Worm (Caenorhabditis elegans) whole organism, L1 larva: Measurements from ENCODE around the gene T23D5.3.
"Not testable (repeated sequence)": the region's sequence is repeated elsewhere in the genome, so short reads cannot be mapped to it uniquely, and the experiment has no call there.

Experiments used
- alr-1 ChIP-seq: fragments of 200-800 bp; sonication (Bioruptor generic); optimal IDR thresholded peaks from 2 replicates; lab custom pipeline; 2018; ENCODE audit warnings: borderline replicate concordance, mild to moderate bottlenecking, missing genetic modification characterization, missing compliant biosample characterization
- hlh-4 ChIP-seq: sonication (generic microtip); optimal IDR thresholded peaks from 2 replicates; lab custom pipeline; 2016; ENCODE audit warnings: mild to moderate bottlenecking, missing genetic modification characterization, missing compliant biosample characterization
- lin-39 ChIP-seq: fragments of 150-350 bp; optimal IDR thresholded peaks from 2 replicates; lab custom pipeline; 2014; ENCODE audit warnings: missing biosample characterization, missing genetic modification reagents, missing genetic modification characterization
- nhr-28 ChIP-seq: fragments of 150-350 bp; optimal IDR thresholded peaks from 2 replicates; lab custom pipeline; 2014; ENCODE audit warnings: missing biosample characterization, missing genetic modification characterization
- unc-130 ChIP-seq: fragments of 150-350 bp; optimal IDR thresholded peaks from 2 replicates; lab custom pipeline; 2017; ENCODE audit warnings: missing biosample characterization, missing genetic modification characterization, inconsistent platforms
- unc-62 ChIP-seq: fragments of 150-350 bp; optimal IDR thresholded peaks from 2 replicates; lab custom pipeline; 2014; ENCODE audit warnings: missing biosample characterization, missing genetic modification reagents, missing genetic modification characterization

DNA sequence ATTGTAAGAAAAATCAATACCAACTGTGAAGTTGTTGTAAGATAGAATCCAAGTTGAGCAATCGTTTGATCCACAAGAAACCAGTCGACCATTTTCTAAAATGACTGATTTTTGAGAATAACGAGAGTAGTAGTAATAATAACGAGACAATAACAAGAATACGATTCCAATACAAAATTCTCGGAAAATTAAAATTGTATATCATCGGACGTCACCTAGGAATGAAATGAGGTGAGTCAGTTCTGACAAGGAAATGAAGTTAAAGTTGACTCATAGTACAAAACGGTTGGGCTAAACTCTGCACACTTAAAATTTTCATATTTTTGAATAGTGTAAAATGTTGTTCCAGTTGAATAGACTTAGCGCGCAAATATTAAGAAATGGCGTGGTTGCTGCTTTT is 10.9 kb upstream of the T23D5.3 start, which contains the start of gene str-19:
- not testable (repeated sequence) for TF ChIP-seq alr-1; unc-130 (tag; lab: Kevin White, UChicago); unc-62; lin-39; hlh-4; nhr-28 (tag; lab: Kevin White, UChicago)
